Worm (Caenorhabditis elegans) whole organism, L2 larva: ENCODE measurements around the gene F48E8.4.

ENCODE experiments used
- R02D3.7 ChIP-seq: fragments of 150-350 bp; optimal IDR thresholded peaks from 2 replicates; lab custom pipeline; 2014; ENCODE audit warnings: missing biosample characterization, missing genetic modification characterization
- ceh-82 ChIP-seq: fragments of 150-350 bp; optimal IDR thresholded peaks from 2 replicates; lab custom pipeline; 2014; ENCODE audit warnings: missing biosample characterization, missing genetic modification characterization

DNA sequence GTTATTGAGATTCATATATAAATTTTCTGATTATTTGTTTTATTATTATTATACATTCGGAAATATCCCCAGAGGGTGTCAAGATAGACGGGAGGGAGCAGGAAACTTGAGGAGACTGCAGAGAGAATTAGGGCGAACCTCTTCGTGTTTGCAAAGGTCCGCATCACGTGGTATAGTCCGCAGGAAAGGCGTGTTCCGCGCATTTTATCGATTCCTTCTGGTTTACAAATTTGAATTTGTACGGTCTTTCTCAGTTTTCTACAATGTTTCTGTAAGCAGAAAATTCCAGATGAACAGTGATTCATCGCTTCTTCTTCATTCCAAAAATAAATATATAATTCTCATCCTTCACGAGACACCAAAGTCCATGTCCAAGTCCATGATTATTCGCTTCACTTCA lies 46.6 kb downstream of the F48E8.4 start:
- TF ChIP-seq R02D3.7 (tag; lab: Kevin White, UChicago), result no peak
- TF ChIP-seq ceh-82 (tag; lab: Kevin White, UChicago), result no peak
